Worm (Caenorhabditis elegans) whole organism, L2 larva: ENCODE results near the gene F53A2.3.

Experiments
- ZK546.5 ChIP-seq: sonication (generic microtip); optimal IDR thresholded peaks from 2 replicates; lab custom pipeline; 2017; ENCODE audit warnings: missing biosample characterization, missing genetic modification characterization
- aly-2 ChIP-seq: fragments of 150-350 bp; optimal IDR thresholded peaks from 2 replicates; lab custom pipeline; 2014; ENCODE audit warnings: missing biosample characterization, missing genetic modification characterization
- ama-1 ChIP-seq: fragments of 150-350 bp; optimal IDR thresholded peaks from 2 replicates; lab custom pipeline; 2018; ENCODE audit warnings: inconsistent platforms
- lin-11 ChIP-seq: fragments of 150-350 bp; sonication (generic microtip); optimal IDR thresholded peaks from 2 replicates; lab custom pipeline; 2014; ENCODE audit warnings: missing biosample characterization, missing genetic modification characterization, inconsistent platforms, mixed read lengths
- lin-13 ChIP-seq: fragments of 150-350 bp; optimal IDR thresholded peaks from 2 replicates; lab custom pipeline; 2014; ENCODE audit warnings: missing biosample characterization, missing genetic modification reagents, missing genetic modification characterization
- lsy-2 ChIP-seq, 2 experiments: fragments of 150-350 bp in 1 of 2; sonication (generic microtip) in 1 of 2; optimal IDR thresholded peaks; 2 replicates each; lab custom pipeline; 2014 to 2017; ENCODE audit warnings: missing biosample characterization in 2 of 2, missing genetic modification characterization in 2 of 2
- mbf-1 ChIP-seq: sonication (generic microtip); optimal IDR thresholded peaks from 2 replicates; lab custom pipeline; 2017; ENCODE audit warnings: missing biosample characterization, missing genetic modification characterization
- mdl-1 ChIP-seq, 2 experiments: fragments of 150-350 bp in 1 of 2; sonication (generic microtip) in 1 of 2; optimal IDR thresholded peaks; 2 replicates each; lab custom pipeline; 2017; ENCODE audit warnings: missing biosample characterization in 2 of 2, missing genetic modification characterization in 2 of 2
- nhr-11 ChIP-seq: fragments of 150-350 bp; optimal IDR thresholded peaks from 2 replicates; lab custom pipeline; 2014; ENCODE audit warnings: missing biosample characterization, missing genetic modification characterization
- nhr-12 ChIP-seq: fragments of 150-350 bp; optimal IDR thresholded peaks from 2 replicates; lab custom pipeline; 2014; ENCODE audit warnings: missing biosample characterization, missing genetic modification characterization
- snpc-4 ChIP-seq: fragments of 150-350 bp; optimal IDR thresholded peaks from 2 replicates; lab custom pipeline; 2014; ENCODE audit warnings: missing biosample characterization, missing genetic modification characterization

- no peak for TF ChIP-seq nhr-12 (tag; lab: Kevin White, UChicago)
- no peak for TF ChIP-seq lsy-2 (tag; optimal IDR thresholded peaks at IDR 0.05; lab: Kevin White, UChicago)
- TF ChIP-seq ZK546.5 (tag; lab: Kevin White, UChicago): no peak
- TF ChIP-seq snpc-4: no peak
- TF ChIP-seq ama-1 (lab: Kevin White, UChicago): no peak
- no peak for TF ChIP-seq lin-13 (GFP tag; lab: Kevin White, UChicago)
- no peak for TF ChIP-seq mbf-1 (tag; lab: Kevin White, UChicago)
- no peak for TF ChIP-seq lin-11
- TF ChIP-seq nhr-11 (tag; lab: Kevin White, UChicago): no peak
- TF ChIP-seq aly-2: no peak
- no peak for TF ChIP-seq mdl-1 (tag; optimal IDR thresholded peaks at IDR 0.05; lab: Kevin White, UChicago)
Measured at ce11 chrIII:13388621-13389020, 49.0 kb upstream of the F53A2.3 start.
